Worm (Caenorhabditis elegans): ENCODE measurements around the gene cpna-5.

DNA sequence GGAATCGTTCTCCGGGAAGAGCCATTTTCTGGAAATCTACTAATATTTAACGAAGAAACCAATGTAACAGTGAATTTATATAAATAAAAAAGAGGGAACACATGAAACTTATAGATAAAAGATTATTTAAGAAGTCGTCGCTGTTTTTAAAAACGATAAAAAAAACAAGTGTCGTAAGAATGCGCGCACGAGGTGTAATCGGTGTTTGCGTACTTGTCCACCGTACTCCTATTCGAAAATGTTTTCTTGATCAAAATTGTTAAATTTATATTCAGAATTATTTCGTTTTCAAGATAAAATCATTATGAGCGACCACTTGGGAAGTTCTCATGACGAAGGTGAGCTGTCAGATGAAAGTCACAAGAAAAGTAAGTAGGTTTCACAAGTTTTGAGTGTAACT lies 19.4 kb downstream of the cpna-5 start, which contains the start of the genes moa-2 and cdk-11.1:
- TF ChIP-seq ztf-11 (tag; optimal IDR thresholded peaks at IDR 0.05) (no peak), unc-130 (GFP tag; optimal IDR thresholded peaks at IDR 0.05) (no peak), ctbp-1 (GFP tag; IDR thresholded peaks at IDR 0.05) (no peak), ama-1 (optimal IDR thresholded peaks at IDR 0.05) (no peak), pha-4 (GFP tag; IDR thresholded peaks at IDR 0.05) (no peak), pha-4 (tag; optimal IDR thresholded peaks at IDR 0.05) (no peak), lin-13 (GFP tag; optimal IDR thresholded peaks at IDR 0.05) (no peak), Y75B8A.6 (GFP tag; IDR thresholded peaks at IDR 0.05) (no peak), lsy-2 (tag; optimal IDR thresholded peaks at IDR 0.05) (peak in 1 of 2 experiments; percentile 97), ZK546.5 (tag; optimal IDR thresholded peaks at IDR 0.05) (no peak)
